Worm (Caenorhabditis elegans) whole organism, L4 larva: ENCODE data around the gene gldi-10.

ENCODE experiments used
- F10B5.3 ChIP-seq: sonication (generic microtip); optimal IDR thresholded peaks from 2 replicates; lab custom pipeline; 2016; ENCODE audit warnings: mild to moderate bottlenecking, missing genetic modification characterization, missing compliant biosample characterization
- F26F4.8 ChIP-seq: fragments of 200-800 bp; sonication (Bioruptor generic); conservative IDR thresholded peaks from 2 replicates; pipeline ENCODE4 v1.3.6; 2022; ENCODE audit warnings: missing genetic modification characterization, missing compliant biosample characterization
- T26A8.4 ChIP-seq: fragments of 200-800 bp; sonication (Bioruptor generic); IDR thresholded peaks from 2 replicates; pipeline ENCODE4 v1.3.6; 2022; ENCODE audit warnings: missing genetic modification characterization, missing compliant biosample characterization
- Y5F2A.4 ChIP-seq: fragments of 200-800 bp; sonication (Bioruptor generic); optimal IDR thresholded peaks from 2 replicates; lab custom pipeline; 2018; ENCODE audit warnings: mild to moderate bottlenecking, missing genetic modification characterization, missing compliant biosample characterization
- aha-1 ChIP-seq: fragments of 150-350 bp; peaks from one replicate; lab custom pipeline; 2014; ENCODE audit warnings: missing biosample characterization, missing genetic modification characterization
- aly-2 ChIP-seq: sonication (generic microtip); optimal IDR thresholded peaks from 2 replicates; lab custom pipeline; 2018; ENCODE audit warnings: missing biosample characterization, missing genetic modification characterization
- ceh-32 ChIP-seq: sonication (generic microtip); optimal IDR thresholded peaks from 2 replicates; lab custom pipeline; 2016; ENCODE audit warnings: mild to moderate bottlenecking, missing genetic modification characterization, missing compliant biosample characterization; ENCODE audit not compliant: poor library complexity
- ceh-44 ChIP-seq: fragments of 200-800 bp; sonication (Bioruptor generic); IDR thresholded peaks from 2 replicates; pipeline ENCODE4 v1.3.6; 2022; ENCODE audit warnings: missing genetic modification reagents, missing genetic modification characterization, missing compliant biosample characterization
- cey-2 ChIP-seq: sonication (generic microtip); optimal IDR thresholded peaks from 3 replicates; lab custom pipeline; 2017; ENCODE audit warnings: missing genetic modification characterization, mild to moderate bottlenecking, missing compliant biosample characterization, antibody characterized with exemption, borderline replicate concordance; ENCODE audit not compliant: insufficient read depth
- ctbp-1 ChIP-seq: fragments of 200-800 bp; sonication (Bioruptor generic); IDR thresholded peaks from 2 replicates; pipeline ENCODE4 v1.3.6; 2022; ENCODE audit warnings: missing genetic modification reagents, missing genetic modification characterization, missing compliant biosample characterization
- daf-16 ChIP-seq, 3 experiments: sonication (generic microtip); optimal IDR thresholded peaks; 2 replicates each; lab custom pipeline; 2016 to 2017; ENCODE audit warnings: missing genetic modification characterization in 3 of 3, missing genetic modification reagents in 3 of 3, mild to moderate bottlenecking in 2 of 3, missing compliant biosample characterization in 2 of 3, missing biosample characterization in 1 of 3, moderate library complexity in 1 of 3
- dve-1 ChIP-seq: sonication (generic microtip); optimal IDR thresholded peaks from 2 replicates; lab custom pipeline; 2017; ENCODE audit warnings: antibody characterized with exemption, mild to moderate bottlenecking, missing genetic modification characterization, missing compliant biosample characterization; ENCODE audit not compliant: insufficient read depth
- hif-1 ChIP-seq, 2 experiments: sonication (generic microtip); optimal IDR thresholded peaks; 2 replicates each; lab custom pipeline; 2016 to 2017; ENCODE audit warnings: missing compliant biosample characterization in 2 of 2, missing genetic modification characterization in 2 of 2, missing genetic modification reagents in 2 of 2, missing genotype in 2 of 2, mild to moderate bottlenecking in 1 of 2
- hlh-30 ChIP-seq: sonication (generic microtip); optimal IDR thresholded peaks from 2 replicates; lab custom pipeline; 2017; ENCODE audit warnings: antibody characterized with exemption, mild to moderate bottlenecking, missing genetic modification characterization, missing compliant biosample characterization; ENCODE audit not compliant: insufficient read depth
- lsy-2 ChIP-seq, 2 experiments: fragments of 150-350 bp in 1 of 2; sonication (generic microtip) in 1 of 2; optimal IDR thresholded peaks; 2 replicates each; lab custom pipeline; 2014 to 2017; ENCODE audit warnings: missing biosample characterization in 2 of 2, missing genetic modification characterization in 2 of 2
- mdl-1 ChIP-seq, 2 experiments: fragments of 150-350 bp in 1 of 2; sonication (generic microtip) in 1 of 2; optimal IDR thresholded peaks; 2 replicates each; lab custom pipeline; 2014 to 2017; ENCODE audit warnings: missing biosample characterization in 2 of 2, missing genetic modification characterization in 2 of 2
- mxl-2 ChIP-seq: fragments of 200-800 bp; sonication (Bioruptor generic); conservative IDR thresholded peaks from 2 replicates; pipeline ENCODE4 v1.3.6; 2022; ENCODE audit warnings: missing genetic modification reagents, missing genetic modification characterization, missing compliant biosample characterization
- mxl-3 ChIP-seq: fragments of 200-800 bp; sonication (Bioruptor generic); optimal IDR thresholded peaks from 2 replicates; lab custom pipeline; 2018; ENCODE audit warnings: mild to moderate bottlenecking, missing genetic modification characterization, missing compliant biosample characterization
- nhr-25 ChIP-seq: sonication (generic microtip); optimal IDR thresholded peaks from 2 replicates; lab custom pipeline; 2017; ENCODE audit warnings: missing genetic modification characterization, mild to moderate bottlenecking, missing compliant biosample characterization, antibody characterized with exemption, moderate library complexity, borderline replicate concordance; ENCODE audit not compliant: insufficient read depth
- nhr-28 ChIP-seq: fragments of 150-350 bp; optimal IDR thresholded peaks from 2 replicates; lab custom pipeline; 2014; ENCODE audit warnings: missing biosample characterization, missing genetic modification characterization
- nhr-42 ChIP-seq: fragments of 200-800 bp; sonication (Bioruptor generic); IDR thresholded peaks from 2 replicates; pipeline ENCODE4 v1.3.6; 2022; ENCODE audit warnings: missing genetic modification characterization, missing compliant biosample characterization
- pqm-1 ChIP-seq: sonication (generic microtip); optimal IDR thresholded peaks from 2 replicates; lab custom pipeline; 2017; ENCODE audit warnings: missing biosample characterization, missing genetic modification characterization
- saeg-2 ChIP-seq: fragments of 200-800 bp; sonication (Bioruptor generic); IDR thresholded peaks from 2 replicates; pipeline ENCODE4 v1.3.6; 2022; ENCODE audit warnings: missing genetic modification reagents, missing genetic modification characterization, missing compliant biosample characterization
- snpc-4 ChIP-seq: fragments of 150-350 bp; optimal IDR thresholded peaks from 2 replicates; lab custom pipeline; 2014; ENCODE audit warnings: missing biosample characterization, missing genetic modification characterization
- unc-130 ChIP-seq: sonication (generic microtip); optimal IDR thresholded peaks from 2 replicates; lab custom pipeline; 2016; ENCODE audit warnings: missing genetic modification reagents, missing genetic modification characterization, missing compliant biosample characterization
- unc-39 ChIP-seq: sonication (generic microtip); optimal IDR thresholded peaks from 2 replicates; lab custom pipeline; 2017; ENCODE audit warnings: missing biosample characterization, missing genetic modification characterization
- unc-62 ChIP-seq, 3 experiments: fragments of 150-350 bp in 1 of 3; sonication (generic microtip); optimal IDR thresholded peaks in 2 of 3; peaks in 1 of 3; 1 replicate in 1 of 3; 2 replicates in 2 of 3; lab custom pipeline; 2014 to 2017; ENCODE audit warnings: missing biosample characterization in 3 of 3, missing genetic modification characterization in 3 of 3, missing genetic modification reagents in 3 of 3, missing genotype in 1 of 3
- zfp-3 ChIP-seq: fragments of 200-800 bp; sonication (Bioruptor generic); conservative IDR thresholded peaks from 2 replicates; pipeline ENCODE4 v1.3.6; 2022; ENCODE audit warnings: missing genetic modification reagents, missing genetic modification characterization, missing compliant biosample characterization
- zip-11 ChIP-seq: fragments of 200-800 bp; sonication (Bioruptor generic); IDR thresholded peaks from 2 replicates; pipeline ENCODE4 v1.3.6; 2022; ENCODE audit warnings: missing genetic modification characterization, missing compliant biosample characterization
- zip-2 ChIP-seq: fragments of 150-350 bp; optimal IDR thresholded peaks from 2 replicates; lab custom pipeline; 2014; ENCODE audit warnings: missing biosample characterization, missing genetic modification characterization
- ztf-11 ChIP-seq: fragments of 150-350 bp; optimal IDR thresholded peaks from 2 replicates; lab custom pipeline; 2014; ENCODE audit warnings: missing biosample characterization, missing genetic modification characterization

Gene gldi-10

DNA sequence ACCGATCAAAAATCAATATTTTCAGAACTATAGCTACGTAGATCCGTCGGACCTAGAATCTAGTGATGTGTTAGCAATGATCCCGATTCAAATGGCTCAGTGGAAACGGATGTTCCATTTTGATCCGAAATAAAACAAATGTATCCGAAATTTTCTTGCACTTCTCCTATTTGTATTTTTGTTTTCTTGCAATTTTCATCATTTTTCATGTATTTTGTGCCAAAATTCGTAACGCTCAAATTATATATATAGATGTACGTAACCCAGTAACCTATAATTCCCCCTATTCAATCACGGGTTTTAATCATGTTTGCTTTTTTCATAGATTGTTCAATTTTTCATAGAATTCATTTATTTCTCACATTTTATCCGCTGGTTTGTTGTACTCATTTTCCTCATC lies at the start of gene gldi-10:
TSS of gene gldi-10 (plus strand) at position 301 of the 400 bp plus-strand sequence.
- TF ChIP-seq aha-1, result peak; percentile 16
- no peak for TF ChIP-seq nhr-42 (GFP tag; lab: Robert Waterston, UW)

DNA sequence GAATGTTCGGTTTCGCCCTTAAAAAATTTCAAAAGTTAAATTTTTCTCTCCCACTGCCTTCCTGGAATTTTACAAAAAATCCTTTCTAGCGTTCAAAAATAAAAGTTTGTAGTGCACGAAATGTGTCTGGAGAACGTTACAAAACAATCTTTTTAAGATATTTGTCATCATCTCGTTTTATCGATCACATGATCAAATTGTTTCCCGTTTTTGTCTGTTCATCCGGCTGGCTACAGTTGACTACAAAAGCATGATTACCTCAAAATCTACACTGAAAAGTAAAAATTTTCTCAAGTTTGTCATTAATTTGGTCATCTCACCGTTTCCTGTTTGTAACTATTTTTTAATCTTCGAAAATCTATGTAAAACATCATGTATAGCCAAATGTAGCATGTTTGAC lies 48.0 kb upstream of the gldi-10 start:
- TF ChIP-seq mdl-1 (tag; optimal IDR thresholded peaks at IDR 0.05; lab: Kevin White, UChicago) (no peak), zip-11 (GFP tag; lab: Robert Waterston, UW) (no peak), hlh-30 (peak; percentile 23), lsy-2 (tag; optimal IDR thresholded peaks at IDR 0.05; lab: Kevin White, UChicago) (no peak), ztf-11 (no peak), F26F4.8 (GFP tag; lab: Robert Waterston, UW) (no peak), mxl-2 (no peak), nhr-28 (peak; percentile 77), pqm-1 (no peak), ceh-44 (GFP tag; lab: Robert Waterston, UW) (no peak), unc-39 (tag; lab: Kevin White, UChicago) (no peak), Y5F2A.4 (GFP tag; lab: Kevin White, UChicago) (no peak), aha-1 (peak; percentile 83), aly-2 (tag; lab: Kevin White, UChicago) (no peak), snpc-4 (tag; lab: Kevin White, UChicago) (no peak), unc-130 (no peak), mxl-3 (GFP tag; lab: Kevin White, UChicago) (no peak)
- TF ChIP-seq, all 104 proteins: peak for 3

DNA sequence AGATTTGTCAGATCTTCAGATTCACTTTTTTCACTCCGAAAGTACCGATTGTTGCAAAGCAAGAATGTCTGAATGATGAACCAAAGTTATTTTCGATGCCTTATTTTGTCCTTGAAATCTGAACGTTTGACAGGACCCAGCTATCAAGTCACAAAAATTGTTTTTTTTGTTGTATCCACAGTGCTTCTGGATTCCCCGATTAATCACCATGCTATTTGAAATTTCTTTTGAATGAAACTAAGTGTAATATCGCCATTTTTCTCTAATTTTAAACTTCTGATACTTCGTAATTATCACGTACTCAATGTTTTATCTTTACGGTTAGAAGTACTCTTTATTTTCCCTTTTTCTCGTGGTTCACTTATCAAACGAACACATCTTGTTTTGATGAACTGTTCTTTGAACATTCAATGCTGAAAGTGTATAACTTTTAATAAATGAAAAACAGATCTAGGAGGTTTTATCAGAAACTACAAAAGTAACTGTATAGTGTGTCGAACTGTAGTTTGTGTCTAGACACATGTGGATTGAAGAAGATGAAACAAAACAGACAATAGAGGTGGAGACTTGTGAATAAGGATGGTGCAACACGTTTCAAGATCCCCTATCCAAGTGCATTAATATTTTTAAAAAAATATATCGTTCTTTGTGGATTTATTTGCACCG lies 47.4 kb upstream of the gldi-10 start:
- TF ChIP-seq F10B5.3, result no peak
- peak; percentile 41 for TF ChIP-seq cey-2 (tag; lab: Kevin White, UChicago)
- no peak for TF ChIP-seq saeg-2 (GFP tag; lab: Robert Waterston, UW)
- TF ChIP-seq ceh-32 (tag; lab: Kevin White, UChicago), result no peak
- TF ChIP-seq daf-16 (GFP tag; optimal IDR thresholded peaks at IDR 0.05; lab: Kevin White, UChicago), result no peak
- no peak for TF ChIP-seq daf-16 (tag; optimal IDR thresholded peaks at IDR 0.05; lab: Kevin White, UChicago)
- peak; percentile 23 for TF ChIP-seq dve-1 (tag; lab: Kevin White, UChicago)
- no peak for TF ChIP-seq nhr-25 (tag; lab: Kevin White, UChicago)
- peak in 1 of 2 experiments; percentile 12 for TF ChIP-seq mdl-1 (tag; optimal IDR thresholded peaks at IDR 0.05; lab: Kevin White, UChicago)
- TF ChIP-seq unc-62 (GFP tag; optimal IDR thresholded peaks at IDR 0.05 in 1 of 2; lab: Kevin White, UChicago), result no peak
- TF ChIP-seq unc-62 (tag; optimal IDR thresholded peaks at IDR 0.05; lab: Kevin White, UChicago), result no peak
- peak; percentile 44 to 52 for TF ChIP-seq hif-1 (tag; optimal IDR thresholded peaks at IDR 0.05; lab: Kevin White, UChicago)
- peak; percentile 93 for TF ChIP-seq nhr-28
- TF ChIP-seq aha-1, result peak; percentile 96
- no peak for TF ChIP-seq T26A8.4
- TF ChIP-seq ctbp-1 (GFP tag; lab: Robert Waterston, UW), result no peak
- TF ChIP-seq, all 104 proteins: peak for 6

DNA sequence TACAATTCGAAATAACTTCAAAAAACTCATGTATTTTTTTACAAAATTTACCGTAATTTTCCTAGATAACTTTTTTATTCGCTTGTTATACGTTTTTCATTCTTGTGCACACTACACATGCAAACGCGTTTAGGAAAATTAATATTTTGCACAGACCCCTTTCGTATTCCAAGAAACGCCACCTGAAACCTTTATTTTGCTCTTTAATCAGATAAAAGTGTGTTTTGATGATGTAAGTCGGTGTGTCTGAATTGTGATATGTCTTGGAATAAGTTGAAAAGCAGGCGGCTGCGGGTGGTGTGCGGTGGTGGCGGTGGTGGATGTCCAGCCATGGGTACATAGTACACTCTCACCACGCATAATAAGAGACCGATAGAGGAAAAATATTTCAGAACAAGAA lies 45.6 kb upstream of the gldi-10 start:
- TF ChIP-seq zfp-3 (GFP tag; lab: Robert Waterston, UW) (no peak), ceh-44 (GFP tag; lab: Robert Waterston, UW) (no peak), zip-2 (tag; lab: Kevin White, UChicago) (no peak), unc-62 (GFP tag; optimal IDR thresholded peaks at IDR 0.05 in 1 of 2; lab: Kevin White, UChicago) (peak in 1 of 2 experiments; percentile 51), unc-62 (tag; optimal IDR thresholded peaks at IDR 0.05; lab: Kevin White, UChicago) (no peak)
